Fruit fly (Drosophila melanogaster): ENCODE measurements around the gene CG11262.

CG11262 gene

DNA sequence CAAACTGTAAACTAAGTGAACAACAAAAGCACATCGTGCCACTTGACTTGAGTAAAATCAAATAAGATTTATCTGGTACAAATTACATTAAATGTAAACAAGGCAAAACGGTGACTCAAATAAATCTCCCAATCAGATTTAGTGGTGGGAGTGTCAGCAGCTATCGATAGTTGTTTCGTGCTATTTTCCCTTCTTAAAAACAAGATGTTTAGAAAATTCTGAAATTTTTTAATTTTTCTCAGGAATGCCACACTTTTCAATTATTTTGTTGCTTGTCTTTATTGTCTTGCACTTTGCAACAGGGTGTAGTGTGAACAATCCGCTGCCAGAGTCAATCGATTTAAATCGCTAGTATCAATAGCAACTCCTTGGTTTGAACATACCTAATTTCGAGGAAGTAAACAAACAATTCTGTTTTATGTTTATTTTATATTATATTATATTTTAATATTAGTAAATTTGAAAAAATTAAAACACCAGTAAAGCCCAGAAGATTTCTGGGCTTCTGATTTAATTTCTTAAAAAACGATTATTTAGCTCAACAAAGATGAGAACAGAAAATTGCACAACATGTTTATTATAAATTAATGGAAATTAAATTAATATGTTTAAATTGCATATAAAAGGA is 20.4 kb downstream of the CG11262 start, which contains the start of gene MICAL-like (continued):
- peak; percentile 30 for TF ChIP-seq CG9817 (tag; optimal IDR thresholded peaks at IDR 0.05)
- no peak for TF ChIP-seq NC2β (GFP tag; optimal IDR thresholded peaks at IDR 0.05)
- no peak for TF ChIP-seq CG15601 (tag; optimal IDR thresholded peaks at IDR 0.05)
- TF ChIP-seq dan (GFP tag; IDR thresholded peaks at IDR 0.05), result no peak
- TF ChIP-seq stc (GFP tag; IDR thresholded peaks at IDR 0.05), result no peak
- TF ChIP-seq hb (GFP tag; IDR thresholded peaks at IDR 0.05; ENCODE audit: partially characterized antibody), result peak; percentile 80
- no peak for TF ChIP-seq D (optimal IDR thresholded peaks at IDR 0.05)
- no peak for TF ChIP-seq D (GFP tag; optimal IDR thresholded peaks at IDR 0.05)
- no peak for TF ChIP-seq nau (GFP tag; optimal IDR thresholded peaks at IDR 0.05)
- no peak for TF ChIP-seq Hr3 (GFP tag; optimal IDR thresholded peaks at IDR 0.05)
- no peak for TF ChIP-seq CG30431 (GFP tag; optimal IDR thresholded peaks at IDR 0.05)
- no peak for TF ChIP-seq BtbVII (GFP tag; optimal IDR thresholded peaks at IDR 0.05)
- TF ChIP-seq CG2875 (GFP tag; optimal IDR thresholded peaks at IDR 0.05), result no peak
- TF ChIP-seq Doc2 (GFP tag; IDR thresholded peaks at IDR 0.05), result no peak
- no peak for TF ChIP-seq CG1529 (GFP tag; optimal IDR thresholded peaks at IDR 0.05)
- TF ChIP-seq CG10267 (tag; optimal IDR thresholded peaks at IDR 0.05), result no peak
- TF ChIP-seq ase (GFP tag; IDR thresholded peaks at IDR 0.05), result peak; percentile 49; the same call in 1 of the 3 replicates
- TF ChIP-seq Poxn (GFP tag; IDR thresholded peaks at IDR 0.05), result no peak
- TF ChIP-seq ara (GFP tag; IDR thresholded peaks at IDR 0.05), result no peak
- TF ChIP-seq CG6765 (GFP tag; optimal IDR thresholded peaks at IDR 0.05), result no peak
- TF ChIP-seq abd-A (tag; optimal IDR thresholded peaks at IDR 0.05), result no peak
- TF ChIP-seq al (GFP tag; IDR thresholded peaks at IDR 0.05), result peak; percentile 40; the same call in 1 of the 2 replicates
- no peak for TF ChIP-seq Deaf1 (tag; optimal IDR thresholded peaks at IDR 0.05)
- no peak for TF ChIP-seq mirr (GFP tag; optimal IDR thresholded peaks at IDR 0.05)
- TF ChIP-seq lbe (GFP tag; optimal IDR thresholded peaks at IDR 0.05), result no peak
- no peak for TF ChIP-seq CG3281 (GFP tag; optimal IDR thresholded peaks at IDR 0.05)
- TF ChIP-seq dmrt11E (tag; optimal IDR thresholded peaks at IDR 0.05), result no peak
- no peak for TF ChIP-seq da (GFP tag; optimal IDR thresholded peaks at IDR 0.05)
- no peak; the same call in 1 of the 2 replicates for TF ChIP-seq CG3847 (GFP tag; IDR thresholded peaks at IDR 0.05)
- no peak for TF ChIP-seq CG31365 (tag; optimal IDR thresholded peaks at IDR 0.05)
- TF ChIP-seq ATbp (GFP tag; optimal IDR thresholded peaks at IDR 0.05), result no peak
- peak; percentile 64 for TF ChIP-seq CG32532 (GFP tag; IDR thresholded peaks at IDR 0.05)
- TF ChIP-seq Dip2 (GFP tag; IDR thresholded peaks at IDR 0.05), result no peak
- TF ChIP-seq Nf-YB (GFP tag; optimal IDR thresholded peaks at IDR 0.05), result no peak
- no peak for TF ChIP-seq CG14667 (GFP tag; IDR thresholded peaks at IDR 0.05)
- TF ChIP-seq ham (GFP tag; IDR thresholded peaks at IDR 0.05), result no peak
- no peak for TF ChIP-seq NK7.1 (GFP tag; optimal IDR thresholded peaks at IDR 0.05)
- TF ChIP-seq dysf (GFP tag; IDR thresholded peaks at IDR 0.05), result no peak
- TF ChIP-seq nerfin-1 (tag; optimal IDR thresholded peaks at IDR 0.05), result no peak
- TF ChIP-seq Myb (GFP tag; optimal IDR thresholded peaks at IDR 0.05), result peak; percentile 14
- TF ChIP-seq slbo (GFP tag; IDR thresholded peaks at IDR 0.05), result peak; percentile 62
- TF ChIP-seq CG8478 (optimal IDR thresholded peaks at IDR 0.05), result no peak
- no peak for TF ChIP-seq CG4820 (GFP tag; optimal IDR thresholded peaks at IDR 0.05)
- TF ChIP-seq Ssrp (tag; optimal IDR thresholded peaks at IDR 0.05), result no peak
- no peak for TF ChIP-seq gfzf (GFP tag; optimal IDR thresholded peaks at IDR 0.05)
- peak; percentile 13 for TF ChIP-seq CG5245 (GFP tag; optimal IDR thresholded peaks at IDR 0.05)
- TF ChIP-seq esg (GFP tag; conservative IDR thresholded peaks at IDR 0.05), result no peak
- TF ChIP-seq lilli (GFP tag; optimal IDR thresholded peaks at IDR 0.05), result peak; percentile 27
- no peak for TF ChIP-seq CG8388 (GFP tag; optimal IDR thresholded peaks at IDR 0.05)
- TF ChIP-seq lov (optimal IDR thresholded peaks at IDR 0.05), result no peak
- TF ChIP-seq lov (GFP tag; IDR thresholded peaks at IDR 0.05), result no peak
- no peak for TF ChIP-seq CG17385 (GFP tag; optimal IDR thresholded peaks at IDR 0.05)

All from whole organism, embryonic.